Worm (Caenorhabditis elegans): Measurements from ENCODE around the gene srg-23.

DNA sequence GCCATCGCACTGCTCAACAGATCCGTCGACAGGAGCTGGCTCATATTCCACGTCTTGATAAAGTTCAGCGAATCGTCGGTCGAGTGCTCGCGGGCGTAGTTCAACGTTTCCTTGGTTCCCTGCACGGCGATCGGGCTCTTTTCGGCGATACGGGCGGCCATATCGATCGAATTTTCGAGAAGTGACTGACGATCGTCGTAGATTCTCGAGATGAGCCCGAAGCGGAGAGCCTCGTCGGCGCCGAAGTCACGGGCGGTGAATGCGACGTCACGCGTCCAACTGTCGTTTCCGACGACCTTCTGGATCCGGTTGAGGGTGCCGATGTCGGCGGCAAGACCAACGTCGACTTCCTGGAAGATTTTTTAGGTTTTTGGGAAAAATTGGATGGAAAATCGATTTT is 13.6 kb upstream of the srg-23 start:
- TF ChIP-seq Y48G9A.11 (GFP tag; IDR thresholded peaks at IDR 0.05) = no peak
- TF ChIP-seq aly-2 (tag; optimal IDR thresholded peaks at IDR 0.05) = no peak
- TF ChIP-seq ZK337.2 (GFP tag; IDR thresholded peaks at IDR 0.05) = no peak
- no peak for TF ChIP-seq fkh-10 (GFP tag; optimal IDR thresholded peaks at IDR 0.05)
- TF ChIP-seq mes-2 (tag; optimal IDR thresholded peaks at IDR 0.05; ENCODE audit: poor library complexity, severe bottlenecking) = no peak
- no peak for TF ChIP-seq nhr-237 (tag; optimal IDR thresholded peaks at IDR 0.05)
- no peak for TF ChIP-seq zag-1 (tag; optimal IDR thresholded peaks at IDR 0.05)
- TF ChIP-seq tra-1 (GFP tag; IDR thresholded peaks at IDR 0.05) = no peak
